Worm (Caenorhabditis elegans) whole organism, L4 larva: ENCODE results near the gene sre-3.
A peak's percentile ranks its signal among the peaks of the same experiment; 100 is the strongest.

Experiments used
- D1046.2 ChIP-seq: fragments of 200-800 bp; sonication (Bioruptor generic); IDR thresholded peaks from 2 replicates; pipeline ENCODE4 v1.3.6; 2022; ENCODE audit warnings: missing genetic modification characterization, missing compliant biosample characterization
- F10B5.3 ChIP-seq: sonication (generic microtip); optimal IDR thresholded peaks from 2 replicates; lab custom pipeline; 2016; ENCODE audit warnings: mild to moderate bottlenecking, missing genetic modification characterization, missing compliant biosample characterization
- R02D3.7 ChIP-seq: fragments of 150-350 bp; sonication (generic microtip); optimal IDR thresholded peaks from 3 replicates; lab custom pipeline; 2014; ENCODE audit warnings: missing biosample characterization, missing genetic modification characterization
- T26A8.4 ChIP-seq: fragments of 200-800 bp; sonication (Bioruptor generic); IDR thresholded peaks from 2 replicates; pipeline ENCODE4 v1.3.6; 2022; ENCODE audit warnings: missing genetic modification characterization, missing compliant biosample characterization
- aha-1 ChIP-seq: fragments of 150-350 bp; peaks from one replicate; lab custom pipeline; 2014; ENCODE audit warnings: missing biosample characterization, missing genetic modification characterization
- ceh-44 ChIP-seq: fragments of 200-800 bp; sonication (Bioruptor generic); IDR thresholded peaks from 2 replicates; pipeline ENCODE4 v1.3.6; 2022; ENCODE audit warnings: missing genetic modification reagents, missing genetic modification characterization, missing compliant biosample characterization
- ces-1 ChIP-seq: fragments of 150-350 bp; sonication (generic microtip); optimal IDR thresholded peaks from 4 replicates; lab custom pipeline; 2014; ENCODE audit warnings: missing biosample characterization, missing genetic modification reagents, missing genetic modification characterization
- cey-2 ChIP-seq: sonication (generic microtip); optimal IDR thresholded peaks from 3 replicates; lab custom pipeline; 2017; ENCODE audit warnings: missing genetic modification characterization, mild to moderate bottlenecking, missing compliant biosample characterization, antibody characterized with exemption, borderline replicate concordance; ENCODE audit not compliant: insufficient read depth
- daf-12 ChIP-seq: fragments of 150-350 bp; optimal IDR thresholded peaks from 2 replicates; lab custom pipeline; 2014; ENCODE audit warnings: missing biosample characterization, missing genetic modification reagents, missing genetic modification characterization
- daf-16 ChIP-seq, 3 experiments: sonication (generic microtip); optimal IDR thresholded peaks; 2 replicates each; lab custom pipeline; 2016 to 2017; ENCODE audit warnings: missing genetic modification characterization in 3 of 3, missing genetic modification reagents in 3 of 3, mild to moderate bottlenecking in 2 of 3, missing compliant biosample characterization in 2 of 3, missing biosample characterization in 1 of 3, moderate library complexity in 1 of 3
- daf-8 ChIP-seq: fragments of 200-800 bp; sonication (Bioruptor generic); IDR thresholded peaks from 2 replicates; pipeline ENCODE4 v1.3.6; 2022; ENCODE audit warnings: missing genetic modification characterization, missing compliant biosample characterization
- dmd-9 ChIP-seq: fragments of 200-800 bp; sonication (Bioruptor generic); IDR thresholded peaks from 2 replicates; pipeline ENCODE4 v1.3.6; 2022; ENCODE audit warnings: missing genetic modification reagents, missing genetic modification characterization, missing compliant biosample characterization
- duxl-1 ChIP-seq: sonication (generic microtip); optimal IDR thresholded peaks from 2 replicates; lab custom pipeline; 2016; ENCODE audit warnings: mild to moderate bottlenecking, missing genetic modification characterization, moderate library complexity, missing compliant biosample characterization; ENCODE audit not compliant: poor library complexity
- dve-1 ChIP-seq: sonication (generic microtip); optimal IDR thresholded peaks from 2 replicates; lab custom pipeline; 2017; ENCODE audit warnings: antibody characterized with exemption, mild to moderate bottlenecking, missing genetic modification characterization, missing compliant biosample characterization; ENCODE audit not compliant: insufficient read depth
- hlh-11 ChIP-seq: fragments of 200-800 bp; sonication (Bioruptor generic); optimal IDR thresholded peaks from 2 replicates; lab custom pipeline; 2018; ENCODE audit warnings: mild to moderate bottlenecking, missing genetic modification characterization, missing compliant biosample characterization
- hlh-30 ChIP-seq: sonication (generic microtip); optimal IDR thresholded peaks from 2 replicates; lab custom pipeline; 2017; ENCODE audit warnings: antibody characterized with exemption, mild to moderate bottlenecking, missing genetic modification characterization, missing compliant biosample characterization; ENCODE audit not compliant: insufficient read depth
- lin-1 ChIP-seq: fragments of 200-800 bp; sonication (Bioruptor generic); IDR thresholded peaks from 2 replicates; pipeline ENCODE4 v1.3.6; 2022; ENCODE audit warnings: missing genetic modification reagents, missing genetic modification characterization, missing compliant biosample characterization
- lin-29 ChIP-seq: fragments of 200-800 bp; sonication (Bioruptor generic); IDR thresholded peaks from 2 replicates; pipeline ENCODE4 v1.3.6; 2022; ENCODE audit warnings: missing genetic modification reagents, missing genetic modification characterization, missing compliant biosample characterization
- lin-38 ChIP-seq: fragments of 200-800 bp; sonication (Bioruptor generic); IDR thresholded peaks from 2 replicates; pipeline ENCODE4 v1.3.6; 2022; ENCODE audit warnings: missing genetic modification reagents, missing genetic modification characterization, missing compliant biosample characterization
- lsy-2 ChIP-seq, 2 experiments: fragments of 150-350 bp in 1 of 2; sonication (generic microtip) in 1 of 2; optimal IDR thresholded peaks; 2 replicates each; lab custom pipeline; 2014 to 2017; ENCODE audit warnings: missing biosample characterization in 2 of 2, missing genetic modification characterization in 2 of 2
- madf-9 ChIP-seq: fragments of 200-800 bp; sonication (Bioruptor generic); conservative IDR thresholded peaks from 2 replicates; pipeline ENCODE4 v1.3.6; 2022; ENCODE audit warnings: missing genetic modification reagents, missing genetic modification characterization, missing compliant biosample characterization
- mdl-1 ChIP-seq, 2 experiments: fragments of 150-350 bp in 1 of 2; sonication (generic microtip) in 1 of 2; optimal IDR thresholded peaks; 2 replicates each; lab custom pipeline; 2014 to 2017; ENCODE audit warnings: missing biosample characterization in 2 of 2, missing genetic modification characterization in 2 of 2
- mep-1 ChIP-seq: fragments of 150-350 bp; sonication (generic microtip); optimal IDR thresholded peaks from 3 replicates; lab custom pipeline; 2014; ENCODE audit warnings: missing biosample characterization, missing genetic modification characterization
- nhr-111 ChIP-seq: fragments of 200-800 bp; sonication (Bioruptor generic); optimal IDR thresholded peaks from 2 replicates; lab custom pipeline; 2018; ENCODE audit warnings: mild to moderate bottlenecking, missing genetic modification characterization, missing compliant biosample characterization
- nhr-237 ChIP-seq: sonication (generic microtip); optimal IDR thresholded peaks from 2 replicates; lab custom pipeline; 2017; ENCODE audit warnings: missing biosample characterization, missing genetic modification characterization
- nhr-25 ChIP-seq: sonication (generic microtip); optimal IDR thresholded peaks from 2 replicates; lab custom pipeline; 2017; ENCODE audit warnings: missing genetic modification characterization, mild to moderate bottlenecking, missing compliant biosample characterization, antibody characterized with exemption, moderate library complexity, borderline replicate concordance; ENCODE audit not compliant: insufficient read depth
- nhr-28 ChIP-seq: fragments of 150-350 bp; optimal IDR thresholded peaks from 2 replicates; lab custom pipeline; 2014; ENCODE audit warnings: missing biosample characterization, missing genetic modification characterization
- nhr-41 ChIP-seq: fragments of 200-800 bp; sonication (Bioruptor generic); IDR thresholded peaks from 2 replicates; pipeline ENCODE4 v1.3.6; 2022; ENCODE audit warnings: missing genetic modification reagents, missing genetic modification characterization, missing compliant biosample characterization
- nhr-48 ChIP-seq: sonication (generic microtip); optimal IDR thresholded peaks from 2 replicates; lab custom pipeline; 2016; ENCODE audit warnings: mild to moderate bottlenecking, missing genetic modification characterization, missing compliant biosample characterization
- php-3 ChIP-seq: fragments of 200-800 bp; sonication (Bioruptor generic); IDR thresholded peaks from 2 replicates; pipeline ENCODE4 v1.3.6; 2022; ENCODE audit warnings: missing genetic modification reagents, missing genetic modification characterization, missing compliant biosample characterization
- saeg-2 ChIP-seq: fragments of 200-800 bp; sonication (Bioruptor generic); IDR thresholded peaks from 2 replicates; pipeline ENCODE4 v1.3.6; 2022; ENCODE audit warnings: missing genetic modification reagents, missing genetic modification characterization, missing compliant biosample characterization
- snpc-4 ChIP-seq: fragments of 150-350 bp; optimal IDR thresholded peaks from 2 replicates; lab custom pipeline; 2014; ENCODE audit warnings: missing biosample characterization, missing genetic modification characterization
- unc-62 ChIP-seq, 3 experiments: fragments of 150-350 bp in 1 of 3; sonication (generic microtip); optimal IDR thresholded peaks in 2 of 3; peaks in 1 of 3; 1 replicate in 1 of 3; 2 replicates in 2 of 3; lab custom pipeline; 2014 to 2017; ENCODE audit warnings: missing biosample characterization in 3 of 3, missing genetic modification characterization in 3 of 3, missing genetic modification reagents in 3 of 3, missing genotype in 1 of 3
- zag-1 ChIP-seq: fragments of 150-350 bp; optimal IDR thresholded peaks from 2 replicates; lab custom pipeline; 2014; ENCODE audit warnings: missing biosample characterization, missing genetic modification characterization
- zfp-2 ChIP-seq: sonication (generic microtip); optimal IDR thresholded peaks from 2 replicates; lab custom pipeline; 2016; ENCODE audit warnings: mild to moderate bottlenecking, missing genetic modification characterization, missing compliant biosample characterization

The sre-3 gene

ce11 chrII:7345858-7346257 lies 39.7 kb upstream of the sre-3 start:
- TF ChIP-seq lin-29 (GFP tag; lab: Robert Waterston, UW) (no peak), F10B5.3 (tag; lab: Kevin White, UChicago) (no peak), ceh-44 (no peak), D1046.2 (no peak), cey-2 (tag; lab: Kevin White, UChicago) (no peak), saeg-2 (GFP tag; lab: Robert Waterston, UW) (no peak), lin-38 (GFP tag; lab: Robert Waterston, UW) (no peak), hlh-11 (tag; lab: Kevin White, UChicago) (peak; percentile 4), unc-62 (GFP tag; optimal IDR thresholded peaks at IDR 0.05 in 1 of 2; lab: Kevin White, UChicago) (peak in 1 of 2 experiments; percentile 98), unc-62 (tag; optimal IDR thresholded peaks at IDR 0.05; lab: Kevin White, UChicago) (no peak)

- no peak for TF ChIP-seq daf-8
- no peak for TF ChIP-seq lin-1
- TF ChIP-seq nhr-111, result no peak
- TF ChIP-seq duxl-1 (tag; lab: Kevin White, UChicago), result peak; percentile 38
- TF ChIP-seq T26A8.4 (GFP tag; lab: Robert Waterston, UW), result 0 out of 2 replicates have a peak, but pooled peaks have one; percentile 26
- no peak for TF ChIP-seq zag-1 (tag; lab: Kevin White, UChicago)
- TF ChIP-seq zfp-2, result no peak
- no peak for TF ChIP-seq lsy-2 (tag; optimal IDR thresholded peaks at IDR 0.05; lab: Kevin White, UChicago)
- peak in 1 of 2 experiments; percentile 25 for TF ChIP-seq unc-62 (GFP tag; optimal IDR thresholded peaks at IDR 0.05 in 1 of 2; lab: Kevin White, UChicago)
- no peak for TF ChIP-seq unc-62 (tag; optimal IDR thresholded peaks at IDR 0.05; lab: Kevin White, UChicago)
- peak; percentile 71 for TF ChIP-seq aha-1
- TF ChIP-seq nhr-41 (GFP tag; lab: Robert Waterston, UW), result no peak
Observed at ce11 chrII:7348063-7348462, 37.5 kb upstream of the sre-3 start.

- TF ChIP-seq daf-16 (GFP tag; optimal IDR thresholded peaks at IDR 0.05; lab: Kevin White, UChicago) (no peak), daf-16 (tag; optimal IDR thresholded peaks at IDR 0.05; lab: Kevin White, UChicago) (peak; percentile 20), R02D3.7 (tag; lab: Kevin White, UChicago) (no peak), madf-9 (GFP tag; lab: Robert Waterston, UW) (no peak), snpc-4 (no peak), dve-1 (tag; lab: Kevin White, UChicago) (peak; percentile 7), mdl-1 (tag; optimal IDR thresholded peaks at IDR 0.05; lab: Kevin White, UChicago) (peak in 1 of 2 experiments; percentile 27), php-3 (no peak), aha-1 (peak; percentile 60), nhr-28 (tag; lab: Kevin White, UChicago) (peak; percentile 23), T26A8.4 (GFP tag; lab: Robert Waterston, UW) (no peak), dmd-9 (GFP tag; lab: Robert Waterston, UW) (no peak), nhr-48 (tag; lab: Kevin White, UChicago) (peak; percentile 31), ces-1 (GFP tag; lab: Kevin White, UChicago) (no peak), hlh-11 (tag; lab: Kevin White, UChicago) (peak; percentile 41), lsy-2 (tag; optimal IDR thresholded peaks at IDR 0.05; lab: Kevin White, UChicago) (peak in 1 of 2 experiments; percentile 45), mep-1 (tag; lab: Kevin White, UChicago) (peak; percentile 25), nhr-25 (tag; lab: Kevin White, UChicago) (no peak), hlh-30 (tag; lab: Kevin White, UChicago) (no peak), daf-8 (no peak), daf-12 (tag; lab: Kevin White, UChicago) (no peak), nhr-237 (tag; lab: Kevin White, UChicago) (no peak)
Observed at ce11 chrII:7352507-7352906, 33.0 kb upstream of the sre-3 start, which contains the start of gene hsp-4. Gene hsp-4 (minus strand): TSS chrII:7352645.
